Fruit fly (Drosophila melanogaster) whole organism, embryonic: Measurements from ENCODE around the gene CG13404.

ENCODE experiments used
- Ada2b ChIP-seq: fragments of 200-800 bp; sonication (Bioruptor generic); IDR thresholded peaks from 2 replicates; pipeline ENCODE4 v1.3.6; 2022; ENCODE audit warnings: missing biosample characterization, missing genetic modification characterization
- B-H1 ChIP-seq: fragments of 200-800 bp; sonication (Bioruptor generic); IDR thresholded peaks from 3 replicates; pipeline ENCODE4 v1.3.6; 2022; ENCODE audit warnings: missing biosample characterization, missing genetic modification characterization
- BtbVII ChIP-seq: fragments of 200-800 bp; sonication (Bioruptor generic); optimal IDR thresholded peaks from 3 replicates; lab custom pipeline; 2017; ENCODE audit warnings: missing biosample characterization, mild to moderate bottlenecking, missing genetic modification characterization
- CG10274 ChIP-seq: fragments of 200-800 bp; sonication (Bioruptor generic); optimal IDR thresholded peaks from 3 replicates; lab custom pipeline; 2017; ENCODE audit warnings: missing biosample characterization, mild to moderate bottlenecking, missing genetic modification characterization
- CG15011 ChIP-seq: fragments of 200-800 bp; sonication (Bioruptor generic); optimal IDR thresholded peaks from 3 replicates; lab custom pipeline; 2018; ENCODE audit warnings: missing biosample characterization, mild to moderate bottlenecking, missing genetic modification characterization
- CG16863 ChIP-seq: fragments of 200-800 bp; sonication (Bioruptor generic); optimal IDR thresholded peaks from 3 replicates; lab custom pipeline; 2016; ENCODE audit warnings: missing biosample characterization, missing genetic modification characterization
- CG17359 ChIP-seq: fragments of 200-800 bp; sonication (Bioruptor generic); optimal IDR thresholded peaks from 3 replicates; lab custom pipeline; 2018; ENCODE audit warnings: missing biosample characterization, mild to moderate bottlenecking, missing genetic modification characterization, moderate library complexity
- CG17568 ChIP-seq: fragments of 200-800 bp; sonication (Bioruptor generic); optimal IDR thresholded peaks from 2 replicates; lab custom pipeline; 2018; ENCODE audit warnings: missing biosample characterization, mild to moderate bottlenecking, missing genetic modification characterization, moderate library complexity
- CG18011 ChIP-seq: fragments of 200-800 bp; sonication (Bioruptor generic); optimal IDR thresholded peaks from 2 replicates; lab custom pipeline; 2017; ENCODE audit warnings: missing biosample characterization, missing genetic modification characterization, mild to moderate bottlenecking, moderate library complexity, missing genotype
- CG30020 ChIP-seq: fragments of 200-800 bp; optimal IDR thresholded peaks from 2 replicates; lab custom pipeline; 2019; ENCODE audit warnings: missing biosample characterization, mild to moderate bottlenecking, missing genetic modification characterization, moderate library complexity
- CG4404 ChIP-seq: fragments of 200-800 bp; sonication (Bioruptor generic); IDR thresholded peaks from 2 replicates; pipeline ENCODE4 v1.3.6; 2022; ENCODE audit warnings: missing biosample characterization, missing genetic modification characterization
- CG5953 ChIP-seq: fragments of 200-800 bp; sonication (Bioruptor generic); IDR thresholded peaks from 2 replicates; pipeline ENCODE4 v1.3.6; 2022; ENCODE audit warnings: missing biosample characterization, missing genetic modification characterization
- CG8359 ChIP-seq: fragments of 200-800 bp; sonication (Bioruptor generic); optimal IDR thresholded peaks from 2 replicates; lab custom pipeline; 2017; ENCODE audit warnings: missing biosample characterization, mild to moderate bottlenecking, missing genetic modification characterization, borderline replicate concordance
- CG9932 ChIP-seq: fragments of 200-800 bp; sonication (Bioruptor generic); IDR thresholded peaks from 2 replicates; pipeline ENCODE4 v1.3.6; 2022; ENCODE audit warnings: missing biosample characterization, missing genetic modification characterization
- D19B ChIP-seq: fragments of 200-800 bp; sonication (Bioruptor generic); optimal IDR thresholded peaks from 2 replicates; lab custom pipeline; 2017; ENCODE audit warnings: missing biosample characterization, mild to moderate bottlenecking, missing genetic modification characterization
- Doc2 ChIP-seq: fragments of 200-800 bp; sonication (Bioruptor generic); IDR thresholded peaks from 2 replicates; pipeline ENCODE4 v1.3.6; 2022; ENCODE audit warnings: missing biosample characterization, missing genetic modification characterization
- Eip74EF ChIP-seq, 2 experiments: fragments of 200-800 bp in 1 of 2; fragments of >200 bp in 1 of 2; sonication (Bioruptor generic) in 1 of 2; optimal IDR thresholded peaks; 2 replicates each; lab custom pipeline; 2017 to 2019; ENCODE audit warnings: missing biosample characterization in 2 of 2, missing genetic modification characterization in 2 of 2, mild to moderate bottlenecking in 1 of 2, moderate library complexity in 1 of 2
- Mad ChIP-seq: fragments of 200-800 bp; sonication (Bioruptor generic); optimal IDR thresholded peaks from 2 replicates; lab custom pipeline; 2016; ENCODE audit warnings: missing biosample characterization, missing genetic modification characterization
- Mrtf ChIP-seq: fragments of 200-800 bp; sonication (Bioruptor generic); IDR thresholded peaks from 3 replicates; pipeline ENCODE4 v1.3.6; 2022; ENCODE audit warnings: missing biosample characterization, missing genetic modification characterization
- Nf-YA ChIP-seq: fragments of 200-800 bp; sonication (Bioruptor generic); IDR thresholded peaks from 2 replicates; pipeline ENCODE4 v1.3.6; 2022; ENCODE audit warnings: missing biosample characterization, missing genetic modification characterization
- Rfx ChIP-seq: fragments of 200-800 bp; sonication (Bioruptor generic); IDR thresholded peaks from 2 replicates; pipeline ENCODE4 v1.3.6; 2022; ENCODE audit warnings: missing biosample characterization, missing genetic modification characterization
- cwo ChIP-seq: fragments of 200-800 bp; sonication (Bioruptor generic); optimal IDR thresholded peaks from 3 replicates; lab custom pipeline; 2017; ENCODE audit warnings: missing biosample characterization, missing genetic modification characterization, mild to moderate bottlenecking, moderate library complexity, missing genetic modification reagents
- danr ChIP-seq: fragments of 200-800 bp; sonication (Bioruptor generic); IDR thresholded peaks from 2 replicates; pipeline ENCODE4 v1.3.6; 2022; ENCODE audit warnings: missing biosample characterization, missing genetic modification characterization
- dmrt11E ChIP-seq: fragments of 200-800 bp; sonication (Bioruptor generic); optimal IDR thresholded peaks from 3 replicates; lab custom pipeline; 2018; ENCODE audit warnings: missing biosample characterization, mild to moderate bottlenecking, missing genetic modification characterization, moderate library complexity
- dmrt99B ChIP-seq: fragments of 200-800 bp; sonication (Bioruptor generic); optimal IDR thresholded peaks from 2 replicates; lab custom pipeline; 2018; ENCODE audit warnings: missing biosample characterization, mild to moderate bottlenecking, missing genetic modification characterization, moderate library complexity
- fru ChIP-seq: fragments of >200 bp; optimal IDR thresholded peaks from 2 replicates; lab custom pipeline; 2017
- gcm ChIP-seq: fragments of 200-800 bp; sonication (Bioruptor generic); optimal IDR thresholded peaks from 2 replicates; lab custom pipeline; 2019; ENCODE audit warnings: missing biosample characterization, mild to moderate bottlenecking, missing genetic modification characterization, moderate library complexity
- gsb-n ChIP-seq: fragments of 200-800 bp; sonication (Bioruptor generic); optimal IDR thresholded peaks from 3 replicates; lab custom pipeline; 2018; ENCODE audit warnings: missing biosample characterization, mild to moderate bottlenecking, missing genetic modification characterization
- pros ChIP-seq: fragments of 200-800 bp; sonication (Bioruptor generic); optimal IDR thresholded peaks from 3 replicates; lab custom pipeline; 2019; ENCODE audit warnings: missing biosample characterization, mild to moderate bottlenecking, missing genetic modification characterization, moderate library complexity
- sim ChIP-seq: fragments of 200-800 bp; sonication (Bioruptor generic); IDR thresholded peaks from 2 replicates; pipeline ENCODE4 v1.3.6; 2022; ENCODE audit warnings: missing biosample characterization, missing genetic modification characterization
- so ChIP-seq: fragments of 200-800 bp; sonication (Bioruptor generic); IDR thresholded peaks from 3 replicates; pipeline ENCODE4 v1.3.6; 2022; ENCODE audit warnings: missing biosample characterization, missing genetic modification characterization
- sug ChIP-seq: fragments of 200-800 bp; optimal IDR thresholded peaks from 2 replicates; lab custom pipeline; 2019; ENCODE audit warnings: missing biosample characterization, mild to moderate bottlenecking, missing genetic modification characterization, moderate library complexity
- trem ChIP-seq: fragments of 200-800 bp; optimal IDR thresholded peaks from 3 replicates; lab custom pipeline; 2019; ENCODE audit warnings: missing biosample characterization, mild to moderate bottlenecking, missing genetic modification characterization, moderate library complexity
- twi ChIP-seq: fragments of 200-800 bp; optimal IDR thresholded peaks from 2 replicates; lab custom pipeline; 2019; ENCODE audit warnings: missing biosample characterization, mild to moderate bottlenecking, missing genetic modification characterization, moderate library complexity
- zen ChIP-seq: fragments of 200-800 bp; sonication (Bioruptor generic); optimal IDR thresholded peaks from 3 replicates; lab custom pipeline; 2018; ENCODE audit warnings: missing biosample characterization, mild to moderate bottlenecking, missing genetic modification characterization, moderate library complexity

Gene CG13404

DNA sequence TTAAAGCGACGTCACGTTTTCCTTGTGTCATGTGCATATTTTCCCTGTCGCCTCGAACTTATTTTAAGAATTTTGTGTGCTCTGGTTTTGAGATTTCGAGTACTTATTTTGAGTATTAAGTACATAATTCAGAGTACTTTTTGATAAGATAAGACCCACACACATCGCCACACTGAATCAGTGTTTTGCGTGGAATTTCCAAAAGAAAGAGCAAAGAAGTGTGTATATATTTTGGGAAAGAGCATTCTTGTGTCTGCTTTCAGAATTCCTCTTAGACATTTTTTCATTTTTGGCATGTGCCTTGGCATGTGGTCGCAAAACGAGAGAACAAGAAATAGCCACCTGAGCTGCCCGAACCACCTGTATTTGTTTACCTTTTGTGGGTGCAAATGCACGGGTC is 50.2 kb downstream of the CG13404 start (continued):
- TF ChIP-seq sug (tag; lab: Kevin White, UChicago) = peak; percentile 8
- no peak for TF ChIP-seq fru
- TF ChIP-seq Ada2b (GFP tag; lab: Robert Waterston, UW) = no peak
- no peak for TF ChIP-seq CG30020 (tag; lab: Kevin White, UChicago)
- TF ChIP-seq D19B = no peak
- no peak for TF ChIP-seq trem (tag; lab: Kevin White, UChicago)
- no peak for TF ChIP-seq CG16863 (GFP tag; lab: Kevin White, UChicago)
- TF ChIP-seq sim = no peak
- no peak for TF ChIP-seq gsb-n
- TF ChIP-seq CG10274 (GFP tag; lab: Kevin White, UChicago) = no peak
- no peak for TF ChIP-seq CG18011 (GFP tag; lab: Kevin White, UChicago)
- TF ChIP-seq zen (tag; lab: Kevin White, UChicago) = no peak
- no peak for TF ChIP-seq gcm (GFP tag; lab: Kevin White, UChicago)
- no peak for TF ChIP-seq so (GFP tag; lab: Robert Waterston, UW)
- no peak for TF ChIP-seq Nf-YA (GFP tag; lab: Robert Waterston, UW)
- no peak for TF ChIP-seq CG5953 (GFP tag; lab: Robert Waterston, UW)
- TF ChIP-seq dmrt99B (tag; lab: Kevin White, UChicago) = no peak
- TF ChIP-seq dmrt11E = no peak
- no peak for TF ChIP-seq danr (GFP tag; lab: Robert Waterston, UW)
- TF ChIP-seq CG17359 (tag; lab: Kevin White, UChicago) = no peak
- TF ChIP-seq CG9932 (GFP tag; lab: Robert Waterston, UW) = peak; percentile 24; the same call in 1 of the 2 replicates
- no peak for TF ChIP-seq CG4404 (GFP tag; lab: Robert Waterston, UW)
- 0 out of 2 replicates have a peak, but pooled peaks have one; percentile 17 for TF ChIP-seq Rfx (GFP tag; lab: Robert Waterston, UW)
- TF ChIP-seq Eip74EF (GFP tag; optimal IDR thresholded peaks at IDR 0.05; lab: Kevin White, UChicago) = no peak
- no peak for TF ChIP-seq Mad (GFP tag; lab: Kevin White, UChicago)
- no peak for TF ChIP-seq Mrtf
- TF ChIP-seq twi (tag; lab: Kevin White, UChicago) = no peak
- TF ChIP-seq CG8359 (GFP tag; lab: Kevin White, UChicago) = no peak
- TF ChIP-seq CG15011 (GFP tag; lab: Kevin White, UChicago) = no peak
- TF ChIP-seq B-H1 (GFP tag; lab: Robert Waterston, UW) = no peak
- no peak for TF ChIP-seq Doc2 (GFP tag; lab: Robert Waterston, UW)
- no peak for TF ChIP-seq BtbVII (GFP tag; lab: Kevin White, UChicago)
- no peak for TF ChIP-seq CG17568 (GFP tag; lab: Kevin White, UChicago)
- TF ChIP-seq cwo (GFP tag; lab: Kevin White, UChicago) = no peak
- no peak for TF ChIP-seq pros
